Fruit fly (Drosophila melanogaster): ENCODE results near the gene atk.

The atk gene

DNA sequence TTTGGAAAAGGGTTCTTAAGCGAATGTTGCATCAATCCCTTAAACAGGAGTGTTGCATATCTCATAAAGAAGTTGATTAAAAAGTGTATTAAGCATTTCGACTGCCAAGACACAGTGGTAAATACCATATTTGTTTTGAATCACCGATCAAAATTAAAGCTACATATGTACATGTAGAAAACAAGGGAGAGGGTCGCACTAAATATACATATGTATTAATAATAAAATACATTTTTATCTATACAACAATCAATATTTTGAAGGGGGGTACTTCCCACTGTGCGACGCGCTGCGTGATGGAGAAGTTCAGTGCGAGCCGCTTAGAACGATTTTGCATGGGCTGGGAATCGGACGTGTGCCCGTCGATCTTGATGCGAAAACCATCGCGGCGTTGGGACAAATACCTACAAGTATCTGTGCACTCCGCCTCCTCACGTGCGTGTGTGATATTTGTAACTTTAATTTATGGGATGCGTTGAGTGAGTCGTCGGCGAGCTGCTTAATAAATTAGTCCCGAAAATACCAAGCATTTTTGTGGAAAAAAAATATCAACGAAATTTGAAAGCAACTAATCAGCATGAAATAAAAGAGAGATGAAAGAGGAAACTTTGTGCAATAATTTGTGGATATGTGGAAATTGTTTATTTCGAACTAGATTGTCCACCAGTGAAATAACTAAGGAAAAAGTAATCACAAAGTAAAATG is 19.7 kb downstream of the atk start (continued):
- peak; percentile 32 for TF ChIP-seq Elba2 (GFP tag; optimal IDR thresholded peaks at IDR 0.05)
- peak; percentile 78 for TF ChIP-seq CG15514 (GFP tag; optimal IDR thresholded peaks at IDR 0.05)
- no peak for TF ChIP-seq vnd (GFP tag; IDR thresholded peaks at IDR 0.05; ENCODE audit: partially characterized antibody)
- no peak for TF ChIP-seq Dfd (GFP tag; optimal IDR thresholded peaks at IDR 0.05)
- TF ChIP-seq Sox100B (GFP tag; optimal IDR thresholded peaks at IDR 0.05), result peak; percentile 85
- TF ChIP-seq lab (GFP tag; optimal IDR thresholded peaks at IDR 0.05), result peak; percentile 92
- TF ChIP-seq tgo (GFP tag; IDR thresholded peaks at IDR 0.05), result peak; percentile 91
- TF ChIP-seq CG12155 (GFP tag; optimal IDR thresholded peaks at IDR 0.05), result peak; percentile 56
- TF ChIP-seq dan (GFP tag; IDR thresholded peaks at IDR 0.05), result 0 out of 2 replicates have a peak, but pooled peaks have one; percentile 42
- peak; percentile 80 for TF ChIP-seq CG4820 (GFP tag; optimal IDR thresholded peaks at IDR 0.05)
- TF ChIP-seq CG7987 (GFP tag; optimal IDR thresholded peaks at IDR 0.05), result peak; percentile 64
- TF ChIP-seq CG17802 (tag; optimal IDR thresholded peaks at IDR 0.05), result peak; percentile 43
- peak; percentile 88 for TF ChIP-seq CG4424 (GFP tag; optimal IDR thresholded peaks at IDR 0.05)
- peak; percentile 80; the same call in 2 of the 3 replicates for TF ChIP-seq CG7357 (GFP tag; IDR thresholded peaks at IDR 0.05)
- peak; percentile 76 for TF ChIP-seq Chrac-16 (GFP tag; optimal IDR thresholded peaks at IDR 0.05)
- peak; percentile 89 for TF ChIP-seq CG31441 (GFP tag; IDR thresholded peaks at IDR 0.05)
- TF ChIP-seq schlank (tag; optimal IDR thresholded peaks at IDR 0.05), result peak; percentile 47
- peak; percentile 13 for TF ChIP-seq Ets97D (GFP tag; optimal IDR thresholded peaks at IDR 0.05)
- no peak for TF ChIP-seq kni (GFP tag; optimal IDR thresholded peaks at IDR 0.05)
- TF ChIP-seq CG7928 (GFP tag; optimal IDR thresholded peaks at IDR 0.05), result peak; percentile 52
- peak; percentile 93 for TF ChIP-seq chm (GFP tag; IDR thresholded peaks at IDR 0.05)
- TF ChIP-seq CG30431 (GFP tag; optimal IDR thresholded peaks at IDR 0.05), result peak; percentile 65
- no peak for TF ChIP-seq CG2129 (GFP tag; IDR thresholded peaks at IDR 0.05; ENCODE audit: partially characterized antibody)
- TF ChIP-seq sim (GFP tag; IDR thresholded peaks at IDR 0.05), result peak; percentile 86
- peak; percentile 91 for TF ChIP-seq Sox102F (GFP tag; optimal IDR thresholded peaks at IDR 0.05)
- TF ChIP-seq CG4617 (GFP tag; optimal IDR thresholded peaks at IDR 0.05; ENCODE audit: borderline replicate concordance), result peak; percentile 22
- peak; percentile 94 for TF ChIP-seq CG11695 (GFP tag; IDR thresholded peaks at IDR 0.05)
- peak; percentile 92 for TF ChIP-seq sd (tag; optimal IDR thresholded peaks at IDR 0.05)
- TF ChIP-seq H15 (GFP tag; IDR thresholded peaks at IDR 0.05), result peak; percentile 93
- no peak for TF ChIP-seq bigmax (GFP tag; optimal IDR thresholded peaks at IDR 0.05)
- peak; percentile 90 for TF ChIP-seq HLH3B (GFP tag; IDR thresholded peaks at IDR 0.05)
- peak; percentile 91 for TF ChIP-seq so (GFP tag; IDR thresholded peaks at IDR 0.05)
- no peak for TF ChIP-seq Dp (GFP tag; optimal IDR thresholded peaks at IDR 0.05)
- peak; percentile 71 for TF ChIP-seq CG31388 (GFP tag; optimal IDR thresholded peaks at IDR 0.05)
- TF ChIP-seq CG6791 (GFP tag; IDR thresholded peaks at IDR 0.05; ENCODE audit: partially characterized antibody), result peak; percentile 63
- TF ChIP-seq ewg (GFP tag; optimal IDR thresholded peaks at IDR 0.05), result peak; percentile 70
- TF ChIP-seq tup (GFP tag; optimal IDR thresholded peaks at IDR 0.05), result peak; percentile 45
- 0 out of 3 replicates have a peak, but pooled peaks have one; percentile 15 for TF ChIP-seq hb (GFP tag; IDR thresholded peaks at IDR 0.05; ENCODE audit: partially characterized antibody)
- TF ChIP-seq CG5953 (GFP tag; IDR thresholded peaks at IDR 0.05), result peak; percentile 85
- TF ChIP-seq exex (tag; optimal IDR thresholded peaks at IDR 0.05), result peak; percentile 17
- no peak for TF ChIP-seq emc (GFP tag; optimal IDR thresholded peaks at IDR 0.05)
- TF ChIP-seq CG10543 (GFP tag; optimal IDR thresholded peaks at IDR 0.05), result peak; percentile 9
- 0 out of 2 replicates have a peak, but pooled peaks have one; percentile 37 for TF ChIP-seq Poxn (GFP tag; IDR thresholded peaks at IDR 0.05)
- TF ChIP-seq p53 (GFP tag; optimal IDR thresholded peaks at IDR 0.05), result no peak
- TF ChIP-seq bab2 (GFP tag; optimal IDR thresholded peaks at IDR 0.05), result no peak
- TF ChIP-seq disco-r (GFP tag; optimal IDR thresholded peaks at IDR 0.05), result no peak
- TF ChIP-seq CG12391 (tag; optimal IDR thresholded peaks at IDR 0.05), result peak; percentile 84
- peak; percentile 58 for TF ChIP-seq CG8359 (GFP tag; optimal IDR thresholded peaks at IDR 0.05; ENCODE audit: borderline replicate concordance)
- TF ChIP-seq Med (GFP tag), result peak; percentile 86
